Worm (Caenorhabditis elegans) whole organism, L2 larva: ENCODE data around the gene amt-4.
"Not testable (repeated sequence)": the region's sequence is repeated elsewhere in the genome, so short reads cannot be mapped to it uniquely, and the experiment has no call there.

Experiments used
- C34F6.9 ChIP-seq: fragments of 150-350 bp; optimal IDR thresholded peaks from 2 replicates; lab custom pipeline; 2014; ENCODE audit warnings: missing biosample characterization, missing genetic modification characterization
- F13H6.1 ChIP-seq: sonication (generic microtip); optimal IDR thresholded peaks from 2 replicates; lab custom pipeline; 2016; ENCODE audit warnings: missing genetic modification characterization, missing compliant biosample characterization
- Y55F3AM.14 ChIP-seq: fragments of 200-800 bp; sonication (Bioruptor generic); optimal IDR thresholded peaks from 2 replicates; lab custom pipeline; 2018; ENCODE audit warnings: mild to moderate bottlenecking, missing genetic modification characterization, missing compliant biosample characterization
- ZK546.5 ChIP-seq: sonication (generic microtip); optimal IDR thresholded peaks from 2 replicates; lab custom pipeline; 2017; ENCODE audit warnings: missing biosample characterization, missing genetic modification characterization
- alr-1 ChIP-seq: fragments of 150-350 bp; optimal IDR thresholded peaks from 2 replicates; lab custom pipeline; 2014; ENCODE audit warnings: missing biosample characterization, missing genetic modification characterization
- aly-2 ChIP-seq: fragments of 150-350 bp; optimal IDR thresholded peaks from 2 replicates; lab custom pipeline; 2014; ENCODE audit warnings: missing biosample characterization, missing genetic modification characterization
- ama-1 ChIP-seq: fragments of 150-350 bp; optimal IDR thresholded peaks from 2 replicates; lab custom pipeline; 2018; ENCODE audit warnings: inconsistent platforms
- blmp-1 ChIP-seq: sonication (generic microtip); optimal IDR thresholded peaks from 2 replicates; lab custom pipeline; 2017; ENCODE audit warnings: missing genetic modification characterization, mild to moderate bottlenecking, missing compliant biosample characterization, antibody characterized with exemption, moderate library complexity; ENCODE audit not compliant: insufficient read depth
- ceh-16 ChIP-seq: fragments of 150-350 bp; optimal IDR thresholded peaks from 2 replicates; lab custom pipeline; 2014; ENCODE audit warnings: missing biosample characterization, missing genetic modification characterization
- crh-2 ChIP-seq: sonication (generic microtip); optimal IDR thresholded peaks from 2 replicates; lab custom pipeline; 2017; ENCODE audit warnings: missing biosample characterization, missing genetic modification characterization
- dmd-4 ChIP-seq: sonication (generic microtip); optimal IDR thresholded peaks from 2 replicates; lab custom pipeline; 2017; ENCODE audit warnings: missing biosample characterization, missing genetic modification characterization
- elt-1 ChIP-seq: fragments of 150-350 bp; optimal IDR thresholded peaks from 2 replicates; lab custom pipeline; 2014; ENCODE audit warnings: missing biosample characterization, missing genetic modification characterization
- fos-1 ChIP-seq: fragments of 150-350 bp; optimal IDR thresholded peaks from 2 replicates; lab custom pipeline; 2014; ENCODE audit warnings: missing biosample characterization, missing genetic modification characterization
- gmeb-1 ChIP-seq: fragments of 150-350 bp; optimal IDR thresholded peaks from 2 replicates; lab custom pipeline; 2014; ENCODE audit warnings: missing biosample characterization, missing genetic modification characterization
- lin-11 ChIP-seq: fragments of 150-350 bp; sonication (generic microtip); optimal IDR thresholded peaks from 2 replicates; lab custom pipeline; 2014; ENCODE audit warnings: missing biosample characterization, missing genetic modification characterization, inconsistent platforms, mixed read lengths
- mab-5 ChIP-seq: fragments of 150-350 bp; optimal IDR thresholded peaks from 2 replicates; lab custom pipeline; 2014; ENCODE audit warnings: missing biosample characterization, missing genetic modification characterization
- mbf-1 ChIP-seq: sonication (generic microtip); optimal IDR thresholded peaks from 2 replicates; lab custom pipeline; 2017; ENCODE audit warnings: missing biosample characterization, missing genetic modification characterization
- mdl-1 ChIP-seq, 2 experiments: fragments of 150-350 bp in 1 of 2; sonication (generic microtip) in 1 of 2; optimal IDR thresholded peaks; 2 replicates each; lab custom pipeline; 2017; ENCODE audit warnings: missing biosample characterization in 2 of 2, missing genetic modification characterization in 2 of 2
- nhr-10 ChIP-seq: sonication (generic microtip); optimal IDR thresholded peaks from 2 replicates; lab custom pipeline; 2017; ENCODE audit warnings: missing biosample characterization, missing genetic modification characterization
- nhr-11 ChIP-seq: fragments of 150-350 bp; optimal IDR thresholded peaks from 2 replicates; lab custom pipeline; 2014; ENCODE audit warnings: missing biosample characterization, missing genetic modification characterization
- nhr-12 ChIP-seq: fragments of 150-350 bp; optimal IDR thresholded peaks from 2 replicates; lab custom pipeline; 2014; ENCODE audit warnings: missing biosample characterization, missing genetic modification characterization
- nhr-129 ChIP-seq: fragments of 150-350 bp; optimal IDR thresholded peaks from 2 replicates; lab custom pipeline; 2014; ENCODE audit warnings: missing biosample characterization, missing genetic modification characterization
- nhr-21 ChIP-seq: fragments of 150-350 bp; optimal IDR thresholded peaks from 2 replicates; lab custom pipeline; 2014; ENCODE audit warnings: missing biosample characterization, missing genetic modification characterization
- nhr-23 ChIP-seq: fragments of 150-350 bp; optimal IDR thresholded peaks from 2 replicates; lab custom pipeline; 2014; ENCODE audit warnings: missing biosample characterization, missing genetic modification reagents, missing genetic modification characterization
- nhr-25 ChIP-seq: fragments of 150-350 bp; sonication (generic microtip); optimal IDR thresholded peaks from 3 replicates; lab custom pipeline; 2014; ENCODE audit warnings: missing biosample characterization, missing genetic modification characterization
- peb-1 ChIP-seq: fragments of 150-350 bp; optimal IDR thresholded peaks from 2 replicates; lab custom pipeline; 2014; ENCODE audit warnings: missing biosample characterization, missing genetic modification characterization
- sem-4 ChIP-seq: fragments of 150-350 bp; optimal IDR thresholded peaks from 2 replicates; lab custom pipeline; 2014; ENCODE audit warnings: missing biosample characterization, missing genetic modification reagents, missing genetic modification characterization
- skn-1 ChIP-seq: sonication (generic microtip); optimal IDR thresholded peaks from 2 replicates; lab custom pipeline; 2017; ENCODE audit warnings: missing biosample characterization, missing genetic modification characterization
- sma-3 ChIP-seq: sonication (generic microtip); optimal IDR thresholded peaks from 2 replicates; lab custom pipeline; 2016; ENCODE audit warnings: missing genetic modification reagents, missing genetic modification characterization, missing compliant biosample characterization
- sma-9 ChIP-seq, 2 experiments: fragments of 150-350 bp in 1 of 2; sonication (generic microtip) in 1 of 2; optimal IDR thresholded peaks; 2 replicates each; lab custom pipeline; 2014 to 2016; ENCODE audit warnings: missing genetic modification characterization in 2 of 2, mild to moderate bottlenecking in 1 of 2, missing biosample characterization in 1 of 2, missing compliant biosample characterization in 1 of 2, missing genetic modification reagents in 1 of 2, moderate library complexity in 1 of 2
- snpc-4 ChIP-seq: fragments of 150-350 bp; optimal IDR thresholded peaks from 2 replicates; lab custom pipeline; 2014; ENCODE audit warnings: missing biosample characterization, missing genetic modification characterization
- unc-55 ChIP-seq: fragments of 150-350 bp; sonication (generic microtip); optimal IDR thresholded peaks from 3 replicates; lab custom pipeline; 2014; ENCODE audit warnings: missing biosample characterization, missing genetic modification reagents, missing genetic modification characterization
- zag-1 ChIP-seq: fragments of 150-350 bp; optimal IDR thresholded peaks from 2 replicates; lab custom pipeline; 2014; ENCODE audit warnings: missing biosample characterization, missing genetic modification characterization
- ztf-11 ChIP-seq: sonication (generic microtip); optimal IDR thresholded peaks from 2 replicates; lab custom pipeline; 2017; ENCODE audit warnings: missing biosample characterization, missing genetic modification characterization
- ztf-4 ChIP-seq: fragments of 150-350 bp; optimal IDR thresholded peaks from 2 replicates; lab custom pipeline; 2014; ENCODE audit warnings: missing biosample characterization, missing genetic modification characterization

amt-4 gene

ce11 chrX:4599526-4599925, 34.4 kb downstream of the amt-4 start:
- TF ChIP-seq elt-1 (tag; lab: Kevin White, UChicago) = no peak
- TF ChIP-seq ceh-16 (tag; lab: Kevin White, UChicago) = no peak

DNA sequence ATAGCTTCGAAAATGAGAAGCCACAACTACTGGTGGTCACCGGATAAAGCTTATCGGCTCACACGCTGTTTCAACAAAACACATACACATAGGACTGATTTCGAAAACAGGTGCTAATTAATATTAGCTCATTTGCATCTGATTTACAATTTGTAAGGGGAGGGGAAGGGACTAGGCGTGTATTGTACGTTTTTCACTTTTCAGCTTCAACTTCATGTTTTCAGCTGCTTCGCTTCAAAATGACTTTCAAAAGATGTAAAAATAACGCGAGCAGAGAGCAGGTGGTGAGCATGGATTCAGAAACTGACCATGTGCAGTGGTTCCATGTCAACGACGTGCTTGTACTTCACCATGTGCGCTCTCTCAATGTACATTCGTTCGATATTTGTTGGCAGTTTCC, 35.9 kb downstream of the amt-4 start:
- TF ChIP-seq zag-1 (tag; lab: Kevin White, UChicago) (no peak), alr-1 (no peak), crh-2 (tag; lab: Kevin White, UChicago) (no peak), nhr-129 (tag; lab: Kevin White, UChicago) (no peak), dmd-4 (tag; lab: Kevin White, UChicago) (no peak), mdl-1 (tag; optimal IDR thresholded peaks at IDR 0.05; lab: Kevin White, UChicago) (no peak), nhr-10 (tag; lab: Kevin White, UChicago) (no peak), ceh-16 (tag; lab: Kevin White, UChicago) (no peak), snpc-4 (tag; lab: Kevin White, UChicago) (no peak), lin-11 (no peak), ZK546.5 (tag; lab: Kevin White, UChicago) (no peak)

ce11 chrX:4604185-4604584, 39.1 kb downstream of the amt-4 start:
- TF ChIP-seq nhr-25 (tag; lab: Kevin White, UChicago) (no peak), skn-1 (tag; lab: Kevin White, UChicago) (no peak), Y55F3AM.14 (no peak), sma-3 (GFP tag; lab: Kevin White, UChicago) (no peak), mbf-1 (tag; lab: Kevin White, UChicago) (no peak), lin-11 (no peak), alr-1 (no peak), nhr-23 (tag; lab: Kevin White, UChicago) (no peak), C34F6.9 (tag; lab: Kevin White, UChicago) (no peak), mdl-1 (tag; optimal IDR thresholded peaks at IDR 0.05; lab: Kevin White, UChicago) (no peak), nhr-129 (tag; lab: Kevin White, UChicago) (no peak), nhr-12 (tag; lab: Kevin White, UChicago) (no peak), crh-2 (tag; lab: Kevin White, UChicago) (no peak), ama-1 (no peak)

ce11 chrX:4605828-4606227, 40.7 kb downstream of the amt-4 start, which contains the start of gene spat-3:
Gene spat-3 (minus strand): TSS chrX:4605928.
- no peak for TF ChIP-seq fos-1 (tag; lab: Kevin White, UChicago)
- no peak for TF ChIP-seq gmeb-1
- TF ChIP-seq nhr-11 = no peak

ce11 chrX:4606389-4606880, 41.3 kb downstream of the amt-4 start:
- TF ChIP-seq ztf-4 (peak; percentile 3), nhr-129 (tag; lab: Kevin White, UChicago) (peak; percentile 20), unc-55 (peak; percentile 45), ceh-16 (tag; lab: Kevin White, UChicago) (peak; percentile 66), F13H6.1 (tag; lab: Kevin White, UChicago) (peak; percentile 96), mab-5 (peak; percentile 89), nhr-25 (tag; lab: Kevin White, UChicago) (peak; percentile 58), blmp-1 (tag; lab: Kevin White, UChicago) (peak; percentile 78), nhr-21 (peak; percentile 44), Y55F3AM.14 (peak; percentile 96), crh-2 (tag; lab: Kevin White, UChicago) (peak; percentile 69), fos-1 (tag; lab: Kevin White, UChicago) (peak; percentile 35), sma-9 (GFP tag; optimal IDR thresholded peaks at IDR 0.05; lab: Kevin White, UChicago) (peak; percentile 69), C34F6.9 (tag; lab: Kevin White, UChicago) (peak; percentile 2), nhr-23 (tag; lab: Kevin White, UChicago) (peak; percentile 18)
- not testable (repeated sequence) for TF ChIP-seq sma-9 (tag; optimal IDR thresholded peaks at IDR 0.05; lab: Kevin White, UChicago)

ce11 chrX:4607300-4607699, 42.2 kb downstream of the amt-4 start:
- TF ChIP-seq peb-1 (tag; lab: Kevin White, UChicago) = no peak
- no peak for TF ChIP-seq aly-2
- no peak for TF ChIP-seq sem-4 (tag; lab: Kevin White, UChicago)
- no peak for TF ChIP-seq ztf-11 (tag; lab: Kevin White, UChicago)
- no peak for TF ChIP-seq nhr-129 (tag; lab: Kevin White, UChicago)
